Worm (Caenorhabditis elegans): Measurements from ENCODE around the gene math-6.

DNA sequence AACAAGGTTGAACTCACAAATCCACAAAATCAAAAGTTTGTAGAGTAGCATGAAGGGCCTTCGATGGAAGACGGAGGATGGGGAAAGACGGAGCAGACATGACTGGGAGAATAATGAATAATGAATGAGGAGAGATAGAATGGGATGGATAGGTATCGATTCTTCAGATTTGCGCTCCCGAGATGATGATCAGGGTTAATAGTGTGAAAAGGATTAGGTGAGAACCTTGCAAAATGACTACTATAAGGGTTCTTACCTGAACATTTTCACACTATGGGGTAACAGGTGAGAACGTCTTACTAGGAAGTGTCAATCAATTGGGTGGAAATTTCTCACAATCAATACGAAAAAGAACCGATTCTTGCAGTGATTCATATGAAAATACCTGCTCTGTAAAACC is 34.2 kb downstream of the math-6 start, which contains the start of gene fbxb-96:
- TF ChIP-seq skn-1 (tag; optimal IDR thresholded peaks at IDR 0.05) (no peak), lin-39 (tag; optimal IDR thresholded peaks at IDR 0.05) (no peak), unc-39 (tag; optimal IDR thresholded peaks at IDR 0.05) (no peak)
